Fruit fly (Drosophila melanogaster): ENCODE measurements around the gene CG12237.

Gene CG12237

dm6 chrX:19663196-19663858, 20.7 kb upstream of the CG12237 start (continued):
- no peak for TF ChIP-seq vnd (GFP tag; IDR thresholded peaks at IDR 0.05; ENCODE audit: partially characterized antibody)
- TF ChIP-seq CG8290 (GFP tag; optimal IDR thresholded peaks at IDR 0.05) = no peak
- TF ChIP-seq CG8290 (tag; optimal IDR thresholded peaks at IDR 0.05) = no peak
- TF ChIP-seq CG5245 (GFP tag; optimal IDR thresholded peaks at IDR 0.05) = no peak
- TF ChIP-seq D19B (GFP tag; optimal IDR thresholded peaks at IDR 0.05) = peak; percentile 32
- peak; percentile 66 for TF ChIP-seq CG17385 (GFP tag; optimal IDR thresholded peaks at IDR 0.05)
- TF ChIP-seq fd64A (GFP tag; optimal IDR thresholded peaks at IDR 0.05) = no peak
- TF ChIP-seq CG12659 (GFP tag; optimal IDR thresholded peaks at IDR 0.05) = peak; percentile 67
- TF ChIP-seq CG17568 (GFP tag; optimal IDR thresholded peaks at IDR 0.05) = no peak
- TF ChIP-seq gcm2 (GFP tag; optimal IDR thresholded peaks at IDR 0.05) = no peak
- no peak for TF ChIP-seq CG4360 (GFP tag; IDR thresholded peaks at IDR 0.05)
- TF ChIP-seq pzg (GFP tag; optimal IDR thresholded peaks at IDR 0.05) = no peak
- TF ChIP-seq CG9437 (GFP tag; optimal IDR thresholded peaks at IDR 0.05) = peak; percentile 76
- TF ChIP-seq pum (GFP tag; optimal IDR thresholded peaks at IDR 0.05) = peak; percentile 31
- TF ChIP-seq CG7839 (tag; optimal IDR thresholded peaks at IDR 0.05) = peak; percentile 73
- TF ChIP-seq dmrt99B (tag; optimal IDR thresholded peaks at IDR 0.05) = peak; percentile 72
- TF ChIP-seq CG2678 (tag; optimal IDR thresholded peaks at IDR 0.05) = peak; percentile 76
- TF ChIP-seq zfh2 (GFP tag; optimal IDR thresholded peaks at IDR 0.05) = peak; percentile 41
- TF ChIP-seq Ssrp (tag; optimal IDR thresholded peaks at IDR 0.05) = peak; percentile 58
- peak; percentile 2 for TF ChIP-seq CG12155 (GFP tag; optimal IDR thresholded peaks at IDR 0.05)
- TF ChIP-seq CG15601 (tag; optimal IDR thresholded peaks at IDR 0.05) = no peak
- no peak for TF ChIP-seq HLHmδ (GFP tag; optimal IDR thresholded peaks at IDR 0.05)
- TF ChIP-seq hkb (optimal IDR thresholded peaks at IDR 0.05) = no peak
- TF ChIP-seq hkb (GFP tag; IDR thresholded peaks at IDR 0.05) = no peak
- peak; percentile 37 for TF ChIP-seq ind (GFP tag; optimal IDR thresholded peaks at IDR 0.05)
- no peak for TF ChIP-seq Deaf1 (tag; optimal IDR thresholded peaks at IDR 0.05)
- TF ChIP-seq CG12236 (GFP tag; optimal IDR thresholded peaks at IDR 0.05) = no peak
- no peak for TF ChIP-seq onecut (GFP tag; IDR thresholded peaks at IDR 0.05)
- peak in 1 of 2 experiments; percentile 1 for TF ChIP-seq crp (GFP tag; optimal IDR thresholded peaks at IDR 0.05)
- no peak for TF ChIP-seq ac (GFP tag; optimal IDR thresholded peaks at IDR 0.05)
- TF ChIP-seq CG16815 (GFP tag; optimal IDR thresholded peaks at IDR 0.05) = peak; percentile 61
- peak; percentile 46 for TF ChIP-seq PHDP (tag; optimal IDR thresholded peaks at IDR 0.05)
- peak; percentile 56 for TF ChIP-seq CG3281 (GFP tag; optimal IDR thresholded peaks at IDR 0.05)
- TF ChIP-seq BtbVII (GFP tag; optimal IDR thresholded peaks at IDR 0.05) = peak; percentile 5
- peak; percentile 51 for TF ChIP-seq org-1 (GFP tag; optimal IDR thresholded peaks at IDR 0.05)
- 0 out of 2 replicates have a peak, but pooled peaks have one; percentile 6 for TF ChIP-seq CG9215 (GFP tag; IDR thresholded peaks at IDR 0.05)
- peak; percentile 65 for TF ChIP-seq Oli (tag; optimal IDR thresholded peaks at IDR 0.05)
- TF ChIP-seq nerfin-2 (GFP tag; IDR thresholded peaks at IDR 0.05; ENCODE audit: partially characterized antibody) = no peak
- no peak for TF ChIP-seq CG32772 (GFP tag; IDR thresholded peaks at IDR 0.05)
- peak; percentile 36 for TF ChIP-seq CG15514 (GFP tag; optimal IDR thresholded peaks at IDR 0.05)
- peak; percentile 64 for TF ChIP-seq CG10979 (tag; optimal IDR thresholded peaks at IDR 0.05)
- peak; percentile 29; the same call in 1 of the 2 replicates for TF ChIP-seq CG6689 (GFP tag; IDR thresholded peaks at IDR 0.05)
- TF ChIP-seq CG12391 (tag; optimal IDR thresholded peaks at IDR 0.05) = peak; percentile 66
- TF ChIP-seq CG2712 (tag; optimal IDR thresholded peaks at IDR 0.05) = peak; percentile 58
- peak; percentile 75 for TF ChIP-seq Meics (GFP tag; optimal IDR thresholded peaks at IDR 0.05)
- TF ChIP-seq ken (GFP tag; IDR thresholded peaks at IDR 0.05) = no peak
- no peak for TF ChIP-seq Ets97D (GFP tag; optimal IDR thresholded peaks at IDR 0.05)
- TF ChIP-seq bcd (GFP tag; optimal IDR thresholded peaks at IDR 0.05) = peak; percentile 62
- TF ChIP-seq CG14965 (GFP tag; optimal IDR thresholded peaks at IDR 0.05; ENCODE audit: borderline replicate concordance) = no peak

Measured in whole organism, embryonic.